Worm (Caenorhabditis elegans) whole organism, late embryonic: Measurements from ENCODE around the gene sru-16.

Source experiments
- C08G9.2 ChIP-seq: sonication (generic microtip); optimal IDR thresholded peaks from 2 replicates; lab custom pipeline; 2016; ENCODE audit warnings: mild to moderate bottlenecking, missing genetic modification characterization, moderate library complexity, missing compliant biosample characterization
- ahr-1 ChIP-seq: sonication (generic microtip); optimal IDR thresholded peaks from 2 replicates; lab custom pipeline; 2016; ENCODE audit warnings: missing genetic modification characterization, missing compliant biosample characterization
- ceh-31 ChIP-seq: sonication (generic microtip); optimal IDR thresholded peaks from 2 replicates; lab custom pipeline; 2016; ENCODE audit warnings: missing genetic modification characterization, missing compliant biosample characterization
- dmd-4 ChIP-seq: sonication (generic microtip); optimal IDR thresholded peaks from 2 replicates; lab custom pipeline; 2016; ENCODE audit warnings: borderline replicate concordance, missing genetic modification characterization, missing compliant biosample characterization
- hlh-13 ChIP-seq: fragments of 200-800 bp; sonication (Bioruptor generic); optimal IDR thresholded peaks from 2 replicates; lab custom pipeline; 2018; ENCODE audit warnings: mild to moderate bottlenecking, missing genetic modification characterization, missing compliant biosample characterization
- nfya-1 ChIP-seq: sonication (generic microtip); optimal IDR thresholded peaks from 2 replicates; lab custom pipeline; 2017; ENCODE audit warnings: missing genetic modification characterization, mild to moderate bottlenecking, missing compliant biosample characterization, antibody characterized with exemption, moderate library complexity
- nhr-11 ChIP-seq: fragments of 150-350 bp; optimal IDR thresholded peaks from 2 replicates; lab custom pipeline; 2014; ENCODE audit warnings: missing biosample characterization, missing genetic modification characterization
- pha-4 ChIP-seq: fragments of 150-350 bp; optimal IDR thresholded peaks from 2 replicates; lab custom pipeline; 2018; ENCODE audit warnings: missing biosample characterization, missing genetic modification reagents, missing genetic modification characterization
- sdc-2 ChIP-seq: sonication (generic microtip); optimal IDR thresholded peaks from 2 replicates; lab custom pipeline; 2016; ENCODE audit warnings: missing genotype, missing genetic modification characterization, missing compliant biosample characterization
- tbx-2 ChIP-seq: sonication (generic microtip); optimal IDR thresholded peaks from 2 replicates; lab custom pipeline; 2016; ENCODE audit warnings: missing genetic modification characterization, missing compliant biosample characterization
- unc-3 ChIP-seq, 2 experiments: fragments of 200-800 bp in 1 of 2; sonication (Bioruptor generic) in 1 of 2; sonication (generic microtip) in 1 of 2; conservative IDR thresholded peaks in 1 of 2; optimal IDR thresholded peaks in 1 of 2; 2 replicates each; pipeline versions ENCODE4 v1.3.6 to Lab custom; 2016 to 2022; ENCODE audit warnings: missing compliant biosample characterization in 2 of 2, missing genetic modification characterization in 2 of 2, missing genetic modification reagents in 1 of 2
- unc-55 ChIP-seq: sonication (generic microtip); optimal IDR thresholded peaks from 2 replicates; lab custom pipeline; 2017; ENCODE audit warnings: missing biosample characterization, missing genetic modification reagents, missing genetic modification characterization

DNA sequence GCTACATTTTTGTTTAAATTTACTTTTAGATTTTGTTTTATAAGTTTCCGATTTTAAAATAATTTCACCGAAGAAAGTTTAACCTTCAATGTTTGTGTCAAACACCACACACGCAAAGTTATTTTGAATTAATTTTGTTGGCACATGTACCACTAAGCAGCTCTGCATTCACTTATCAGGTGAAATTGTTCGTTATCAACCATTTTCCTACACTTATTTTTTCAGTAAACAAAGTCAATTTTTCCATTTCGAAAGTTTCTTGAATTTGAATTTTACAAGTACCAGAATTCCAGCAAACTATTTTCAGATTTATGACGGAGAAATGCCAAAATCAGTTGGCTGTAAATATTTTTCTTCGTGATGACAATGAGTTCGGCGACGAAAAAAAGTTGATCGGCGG, 40.1 kb downstream of the sru-16 start, which contains the start of gene C08F11.3:
- TF ChIP-seq hlh-13 (no peak), nhr-11 (tag; lab: Kevin White, UChicago) (no peak), ceh-31 (tag; lab: Kevin White, UChicago) (no peak), C08G9.2 (tag; lab: Kevin White, UChicago) (no peak), nfya-1 (tag; lab: Kevin White, UChicago) (no peak), pha-4 (no peak), unc-3 (GFP tag; conservative IDR thresholded peaks at IDR 0.05; lab: Robert Waterston, UW) (no peak), unc-3 (tag; optimal IDR thresholded peaks at IDR 0.05; lab: Kevin White, UChicago) (no peak), sdc-2 (tag; lab: Kevin White, UChicago) (no peak), ahr-1 (tag; lab: Kevin White, UChicago) (no peak), tbx-2 (tag; lab: Kevin White, UChicago) (no peak), unc-55 (GFP tag; lab: Kevin White, UChicago) (no peak), dmd-4 (tag; lab: Kevin White, UChicago) (no peak)
